Worm (Caenorhabditis elegans): ENCODE data around the gene talp-3.

talp-3 gene

ce11 chrIV:14653066-14653465 lies at the start of gene talp-3:
TSS of gene talp-3 (minus strand) at chrIV:14653380.
- no peak for TF ChIP-seq cnd-1 (tag; optimal IDR thresholded peaks at IDR 0.05)
- no peak for TF ChIP-seq elt-3 (tag; optimal IDR thresholded peaks at IDR 0.05)
- TF ChIP-seq tbx-8 (GFP tag; optimal IDR thresholded peaks at IDR 0.05), result no peak
- no peak for TF ChIP-seq drap-1 (GFP tag; optimal IDR thresholded peaks at IDR 0.05)

ce11 chrIV:14699840-14700239 lies 46.7 kb upstream of the talp-3 start, which contains the start of gene haf-8:
TSS of gene haf-8 (minus strand) at chrIV:14699940.
- no peak for TF ChIP-seq drap-1 (GFP tag; optimal IDR thresholded peaks at IDR 0.05)
- TF ChIP-seq pha-4 (tag; optimal IDR thresholded peaks at IDR 0.05), result no peak
- no peak for TF ChIP-seq cnd-1 (tag; optimal IDR thresholded peaks at IDR 0.05)
- no peak for TF ChIP-seq ces-1 (GFP tag; optimal IDR thresholded peaks at IDR 0.05)
- no peak for TF ChIP-seq hlh-1 (tag; optimal IDR thresholded peaks at IDR 0.05)
- TF ChIP-seq elt-3 (tag; optimal IDR thresholded peaks at IDR 0.05), result no peak
- no peak for TF ChIP-seq mep-1 (tag; optimal IDR thresholded peaks at IDR 0.05)
- no peak for TF ChIP-seq nhr-28 (tag; optimal IDR thresholded peaks at IDR 0.05)

ce11 chrIV:14687716-14688115 lies 34.5 kb upstream of the talp-3 start:
- no peak for TF ChIP-seq bed-3 (GFP tag; optimal IDR thresholded peaks at IDR 0.05)
- TF ChIP-seq ceh-39 (tag; optimal IDR thresholded peaks at IDR 0.05), result no peak
- TF ChIP-seq flh-1 (GFP tag; optimal IDR thresholded peaks at IDR 0.05), result no peak

ce11 chrIV:14679060-14679459 lies 25.9 kb upstream of the talp-3 start:
- TF ChIP-seq sem-2 (GFP tag; optimal IDR thresholded peaks at IDR 0.05) (no peak), ceh-83 (GFP tag; optimal IDR thresholded peaks at IDR 0.05) (no peak), hlh-1 (tag; optimal IDR thresholded peaks at IDR 0.05) (no peak), nhr-2 (tag; optimal IDR thresholded peaks at IDR 0.05) (no peak), ham-2 (GFP tag; optimal IDR thresholded peaks at IDR 0.05) (no peak), ceh-43 (GFP tag; optimal IDR thresholded peaks at IDR 0.05) (no peak)

- no peak for TF ChIP-seq nhr-2 (tag; optimal IDR thresholded peaks at IDR 0.05)
- TF ChIP-seq ceh-39 (tag; optimal IDR thresholded peaks at IDR 0.05), result no peak
- TF ChIP-seq elt-3 (tag; optimal IDR thresholded peaks at IDR 0.05), result no peak
- no peak for TF ChIP-seq unc-120 (tag; optimal IDR thresholded peaks at IDR 0.05; ENCODE audit: poor library complexity, severe bottlenecking)
- no peak for TF ChIP-seq mep-1 (tag; optimal IDR thresholded peaks at IDR 0.05)
- TF ChIP-seq unc-62 (GFP tag; optimal IDR thresholded peaks at IDR 0.05), result no peak
- no peak for TF ChIP-seq ceh-83 (GFP tag; optimal IDR thresholded peaks at IDR 0.05)
- TF ChIP-seq flh-1 (GFP tag; optimal IDR thresholded peaks at IDR 0.05), result no peak
- no peak for TF ChIP-seq snpc-4 (tag; optimal IDR thresholded peaks at IDR 0.05)
- TF ChIP-seq zip-8 (tag; optimal IDR thresholded peaks at IDR 0.05), result no peak
- TF ChIP-seq drap-1 (GFP tag; optimal IDR thresholded peaks at IDR 0.05), result no peak
- TF ChIP-seq pha-4 (tag; optimal IDR thresholded peaks at IDR 0.05), result no peak
- no peak for TF ChIP-seq tbx-8 (GFP tag; optimal IDR thresholded peaks at IDR 0.05)
- TF ChIP-seq sptf-1 (tag; optimal IDR thresholded peaks at IDR 0.05), result no peak
Observed at ce11 chrIV:14677095-14677633, 24.0 kb upstream of the talp-3 start, which contains the start of gene Y57G11C.31. TSS of gene Y57G11C.31 (plus strand) at chrIV:14677370.

ce11 chrIV:14675789-14676188 lies 22.6 kb upstream of the talp-3 start:
- TF ChIP-seq elt-1 (tag; optimal IDR thresholded peaks at IDR 0.05; ENCODE audit: borderline replicate concordance, insufficient read depth) (peak; percentile 32), flh-1 (GFP tag; optimal IDR thresholded peaks at IDR 0.05) (no peak), sem-2 (GFP tag; optimal IDR thresholded peaks at IDR 0.05) (no peak), nhr-76 (tag; optimal IDR thresholded peaks at IDR 0.05) (no peak)

- TF ChIP-seq zip-8 (tag; optimal IDR thresholded peaks at IDR 0.05) (no peak), ces-1 (GFP tag; optimal IDR thresholded peaks at IDR 0.05) (peak; percentile 61), ztf-11 (tag; optimal IDR thresholded peaks at IDR 0.05) (no peak), ceh-43 (GFP tag; optimal IDR thresholded peaks at IDR 0.05) (no peak), ceh-83 (GFP tag; optimal IDR thresholded peaks at IDR 0.05) (no peak)
Observed at ce11 chrIV:14661370-14661769, 8.2 kb upstream of the talp-3 start.

All from whole organism, mixed stage, embryonic.